Fruit fly (Drosophila melanogaster) whole organism, embryonic: ENCODE measurements around the gene PH4alphaSG2.

Experiments used
- ATbp ChIP-seq: fragments of 200-800 bp; sonication (Bioruptor generic); optimal IDR thresholded peaks from 2 replicates; lab custom pipeline; 2017; ENCODE audit warnings: missing biosample characterization, mild to moderate bottlenecking, missing genetic modification characterization, missing genetic modification reagents
- Antp ChIP-seq: fragments of 200-800 bp; sonication (Bioruptor generic); optimal IDR thresholded peaks from 3 replicates; lab custom pipeline; 2016; ENCODE audit warnings: missing biosample characterization, missing genetic modification characterization
- Atf6 ChIP-seq: fragments of 200-800 bp; sonication (Bioruptor generic); IDR thresholded peaks from 2 replicates; pipeline ENCODE4 v1.3.6; 2022; ENCODE audit warnings: missing biosample characterization, missing genetic modification characterization
- Bdp1 ChIP-seq: fragments of 200-800 bp; sonication (Bioruptor generic); optimal IDR thresholded peaks from 3 replicates; lab custom pipeline; 2016; ENCODE audit warnings: missing biosample characterization, missing genetic modification characterization
- CG10431 ChIP-seq: fragments of 200-800 bp; sonication (Bioruptor generic); optimal IDR thresholded peaks from 3 replicates; lab custom pipeline; 2018; ENCODE audit warnings: missing biosample characterization, mild to moderate bottlenecking, missing genetic modification characterization
- CG10543 ChIP-seq: fragments of 200-800 bp; sonication (Bioruptor generic); optimal IDR thresholded peaks from 3 replicates; lab custom pipeline; 2017; ENCODE audit warnings: missing biosample characterization, mild to moderate bottlenecking, missing genetic modification characterization, moderate library complexity
- CG12071 ChIP-seq: fragments of 200-800 bp; sonication (Bioruptor generic); optimal IDR thresholded peaks from 3 replicates; lab custom pipeline; 2018; ENCODE audit warnings: missing biosample characterization, mild to moderate bottlenecking, missing genetic modification characterization
- CG15011 ChIP-seq: fragments of 200-800 bp; sonication (Bioruptor generic); optimal IDR thresholded peaks from 3 replicates; lab custom pipeline; 2018; ENCODE audit warnings: missing biosample characterization, mild to moderate bottlenecking, missing genetic modification characterization
- CG16779 ChIP-seq: fragments of 200-800 bp; sonication (Bioruptor generic); IDR thresholded peaks from 2 replicates; pipeline ENCODE4 v1.3.6; 2022; ENCODE audit warnings: missing biosample characterization, missing genetic modification characterization
- CG1792 ChIP-seq: fragments of 200-800 bp; sonication (Bioruptor generic); optimal IDR thresholded peaks from 2 replicates; lab custom pipeline; 2016; ENCODE audit warnings: missing biosample characterization, missing genetic modification characterization
- CG18262 ChIP-seq: fragments of 200-800 bp; optimal IDR thresholded peaks from 3 replicates; lab custom pipeline; 2019; ENCODE audit warnings: missing biosample characterization, mild to moderate bottlenecking, missing genetic modification characterization, moderate library complexity
- CG18476 ChIP-seq: fragments of 200-800 bp; sonication (Bioruptor generic); optimal IDR thresholded peaks from 2 replicates; lab custom pipeline; 2016; ENCODE audit warnings: missing biosample characterization, mild to moderate bottlenecking, missing genetic modification characterization
- CG2678 ChIP-seq: fragments of 200-800 bp; sonication (Bioruptor generic); optimal IDR thresholded peaks from 3 replicates; lab custom pipeline; 2019; ENCODE audit warnings: missing biosample characterization, mild to moderate bottlenecking, missing genetic modification characterization, moderate library complexity
- CG30403 ChIP-seq: fragments of 200-800 bp; sonication (Bioruptor generic); optimal IDR thresholded peaks from 3 replicates; lab custom pipeline; 2016; ENCODE audit warnings: missing biosample characterization, missing genetic modification characterization
- CG3163 ChIP-seq: fragments of 200-800 bp; sonication (Bioruptor generic); optimal IDR thresholded peaks from 3 replicates; lab custom pipeline; 2016; ENCODE audit warnings: missing biosample characterization, missing genetic modification characterization
- CG32767 ChIP-seq: fragments of 200-800 bp; sonication (Bioruptor generic); IDR thresholded peaks from 2 replicates; pipeline ENCODE4 v1.3.6; 2022; ENCODE audit warnings: missing biosample characterization, missing genetic modification characterization
- CG34224 ChIP-seq: fragments of 200-800 bp; sonication (Bioruptor generic); IDR thresholded peaks from 3 replicates; pipeline ENCODE4 v1.3.6; 2022; ENCODE audit warnings: missing biosample characterization, missing genetic modification characterization; ENCODE audit not compliant: partially characterized antibody
- CG4424 ChIP-seq: fragments of 200-800 bp; sonication (Bioruptor generic); optimal IDR thresholded peaks from 3 replicates; lab custom pipeline; 2016; ENCODE audit warnings: missing biosample characterization, missing genetic modification characterization
- CG6654 ChIP-seq: fragments of 200-800 bp; sonication (Bioruptor generic); optimal IDR thresholded peaks from 2 replicates; lab custom pipeline; 2017; ENCODE audit warnings: missing biosample characterization, mild to moderate bottlenecking, missing genetic modification characterization
- CG7271 ChIP-seq: fragments of 200-800 bp; sonication (Bioruptor generic); optimal IDR thresholded peaks from 2 replicates; lab custom pipeline; 2018; ENCODE audit warnings: missing biosample characterization, mild to moderate bottlenecking, missing genetic modification characterization, moderate library complexity
- CG8281 ChIP-seq: fragments of 200-800 bp; sonication (Bioruptor generic); optimal IDR thresholded peaks from 2 replicates; lab custom pipeline; 2018; ENCODE audit warnings: missing biosample characterization, mild to moderate bottlenecking, missing genetic modification characterization, moderate library complexity
- D19B ChIP-seq: fragments of 200-800 bp; sonication (Bioruptor generic); optimal IDR thresholded peaks from 2 replicates; lab custom pipeline; 2017; ENCODE audit warnings: missing biosample characterization, mild to moderate bottlenecking, missing genetic modification characterization
- Drgx ChIP-seq: fragments of 200-800 bp; sonication (Bioruptor generic); IDR thresholded peaks from 2 replicates; pipeline ENCODE4 v1.3.6; 2022; ENCODE audit warnings: missing biosample characterization, missing genetic modification characterization
- Ets65A ChIP-seq: fragments of 200-800 bp; sonication (Bioruptor generic); peaks from one replicate; lab custom pipeline; 2016; ENCODE audit warnings: missing biosample characterization, missing genetic modification characterization
- Gug ChIP-seq: fragments of 200-800 bp; sonication (Bioruptor generic); IDR thresholded peaks from 4 replicates; pipeline ENCODE4 v1.3.6; 2022; ENCODE audit warnings: missing biosample characterization, missing genetic modification characterization
- HLHmδ ChIP-seq: fragments of 200-800 bp; sonication (Bioruptor generic); optimal IDR thresholded peaks from 2 replicates; lab custom pipeline; 2018; ENCODE audit warnings: missing biosample characterization, mild to moderate bottlenecking, missing genetic modification characterization, moderate library complexity
- Hr3 ChIP-seq: fragments of 200-800 bp; sonication (Bioruptor generic); optimal IDR thresholded peaks from 3 replicates; lab custom pipeline; 2016; ENCODE audit warnings: missing biosample characterization, missing genetic modification characterization
- Hr51 ChIP-seq, 2 experiments: fragments of 200-800 bp; sonication (Bioruptor generic); optimal IDR thresholded peaks; 2 replicates in 1 of 2; 3 replicates in 1 of 2; lab custom pipeline; 2016 to 2018; ENCODE audit warnings: missing biosample characterization in 2 of 2, missing genetic modification characterization in 2 of 2, mild to moderate bottlenecking in 1 of 2, moderate library complexity in 1 of 2
- Med ChIP-seq: fragments of 200-800 bp; sonication (Bioruptor generic); peaks from one replicate; lab custom pipeline; 2016; ENCODE audit warnings: missing biosample characterization, missing genetic modification characterization, mild to moderate bottlenecking, inconsistent platforms, moderate library complexity
- NC2α ChIP-seq: fragments of 200-800 bp; sonication (Bioruptor generic); optimal IDR thresholded peaks from 2 replicates; lab custom pipeline; 2016; ENCODE audit warnings: missing biosample characterization, missing genetic modification characterization
- Ptx1 ChIP-seq: fragments of 200-800 bp; sonication (Bioruptor generic); IDR thresholded peaks from 2 replicates; pipeline ENCODE4 v1.3.6; 2022; ENCODE audit warnings: missing biosample characterization, missing genetic modification characterization
- Rfx ChIP-seq: fragments of 200-800 bp; sonication (Bioruptor generic); IDR thresholded peaks from 2 replicates; pipeline ENCODE4 v1.3.6; 2022; ENCODE audit warnings: missing biosample characterization, missing genetic modification characterization
- Sox102F ChIP-seq: fragments of 200-800 bp; sonication (Bioruptor generic); optimal IDR thresholded peaks from 2 replicates; lab custom pipeline; 2018; ENCODE audit warnings: missing biosample characterization, mild to moderate bottlenecking, missing genetic modification characterization, moderate library complexity
- Taf1 ChIP-seq: fragments of 200-800 bp; sonication (Bioruptor generic); IDR thresholded peaks from 2 replicates; pipeline ENCODE4 v1.3.6; 2022; ENCODE audit warnings: missing biosample characterization, missing genetic modification characterization
- Trl ChIP-seq, 3 experiments: fragments of >200 bp in 2 of 3; fragments of 200-800 bp in 1 of 3; sonication (Bioruptor generic) in 1 of 3; optimal IDR thresholded peaks; 2 replicates in 1 of 3; 3 replicates in 2 of 3; lab custom pipeline; 2016 to 2017; ENCODE audit warnings: missing biosample characterization in 1 of 3, missing genetic modification characterization in 1 of 3
- ac ChIP-seq: fragments of 200-800 bp; sonication (Bioruptor generic); optimal IDR thresholded peaks from 3 replicates; lab custom pipeline; 2017; ENCODE audit warnings: missing biosample characterization, mild to moderate bottlenecking, missing genetic modification characterization
- amos ChIP-seq: fragments of 200-800 bp; sonication (Bioruptor generic); IDR thresholded peaks from 2 replicates; pipeline ENCODE4 v1.3.6; 2022; ENCODE audit warnings: missing biosample characterization, missing genetic modification characterization; ENCODE audit not compliant: partially characterized antibody
- bab2 ChIP-seq: fragments of 200-800 bp; sonication (Bioruptor generic); optimal IDR thresholded peaks from 2 replicates; lab custom pipeline; 2016; ENCODE audit warnings: missing biosample characterization, missing genetic modification characterization
- bsh ChIP-seq, 2 experiments: fragments of 200-800 bp; sonication (Bioruptor generic); optimal IDR thresholded peaks; 2 replicates each; lab custom pipeline; 2017 to 2018; ENCODE audit warnings: mild to moderate bottlenecking in 2 of 2, missing biosample characterization in 2 of 2, missing genetic modification characterization in 2 of 2, moderate library complexity in 1 of 2
- cato ChIP-seq: fragments of 200-800 bp; sonication (Bioruptor generic); optimal IDR thresholded peaks from 2 replicates; lab custom pipeline; 2016; ENCODE audit warnings: missing biosample characterization, missing genetic modification characterization, borderline replicate concordance
- chm ChIP-seq: fragments of 200-800 bp; sonication (Bioruptor generic); IDR thresholded peaks from 2 replicates; pipeline ENCODE4 v1.3.6; 2022; ENCODE audit warnings: missing biosample characterization, missing genetic modification characterization
- dpn ChIP-seq, 2 experiments: fragments of 200-800 bp; sonication (Bioruptor generic); optimal IDR thresholded peaks; 3 replicates each; lab custom pipeline; 2016; ENCODE audit warnings: missing biosample characterization in 2 of 2, missing genetic modification characterization in 2 of 2
- en ChIP-seq: fragments of 200-800 bp; sonication (Bioruptor generic); optimal IDR thresholded peaks from 2 replicates; lab custom pipeline; 2016; ENCODE audit warnings: missing biosample characterization, missing genetic modification characterization
- gce ChIP-seq: fragments of 200-800 bp; sonication (Bioruptor generic); IDR thresholded peaks from 3 replicates; pipeline ENCODE4 v1.3.6; 2022; ENCODE audit warnings: missing biosample characterization, missing genetic modification characterization
- gt ChIP-seq: fragments of 200-800 bp; sonication (Bioruptor generic); IDR thresholded peaks from 2 replicates; pipeline ENCODE4 v1.3.6; 2022; ENCODE audit warnings: missing biosample characterization, missing genetic modification characterization
- org-1 ChIP-seq: fragments of 200-800 bp; sonication (Bioruptor generic); optimal IDR thresholded peaks from 2 replicates; lab custom pipeline; 2017; ENCODE audit warnings: missing biosample characterization, missing genetic modification characterization
- slbo ChIP-seq: fragments of 200-800 bp; sonication (Bioruptor generic); IDR thresholded peaks from 2 replicates; pipeline ENCODE4 v1.3.6; 2022; ENCODE audit warnings: missing biosample characterization, missing genetic modification characterization
- toy ChIP-seq: fragments of 200-800 bp; sonication (Bioruptor generic); IDR thresholded peaks from 2 replicates; pipeline ENCODE4 v1.3.6; 2022; ENCODE audit warnings: missing biosample characterization, missing genetic modification characterization
- unpg ChIP-seq: fragments of 200-800 bp; sonication (Bioruptor generic); optimal IDR thresholded peaks from 3 replicates; lab custom pipeline; 2018; ENCODE audit warnings: missing biosample characterization, mild to moderate bottlenecking, missing genetic modification characterization, moderate library complexity
- zen ChIP-seq: fragments of 200-800 bp; sonication (Bioruptor generic); optimal IDR thresholded peaks from 3 replicates; lab custom pipeline; 2018; ENCODE audit warnings: missing biosample characterization, mild to moderate bottlenecking, missing genetic modification characterization, moderate library complexity
- zfh1 ChIP-seq: fragments of 200-800 bp; sonication (Bioruptor generic); IDR thresholded peaks from 3 replicates; pipeline ENCODE4 v1.3.6; 2022; ENCODE audit warnings: missing biosample characterization, missing genetic modification characterization

Gene PH4alphaSG2

dm6 chr3R:30536432-30536831 is 46.6 kb downstream of the PH4alphaSG2 start:
- TF ChIP-seq CG6654 (GFP tag; lab: Kevin White, UChicago) (no peak), Antp (GFP tag; lab: Kevin White, UChicago) (peak; percentile 7), dpn (GFP tag; optimal IDR thresholded peaks at IDR 0.05; lab: Kevin White, UChicago) (peak in 1 of 2 experiments; percentile 7), CG8281 (tag; lab: Kevin White, UChicago) (no peak), slbo (GFP tag; lab: Robert Waterston, UW) (0 out of 2 replicates have a peak, but pooled peaks have one; percentile 33), CG18476 (no peak), cato (GFP tag; lab: Kevin White, UChicago) (no peak), CG2678 (no peak), ac (GFP tag; lab: Kevin White, UChicago) (no peak), gce (no peak), CG3163 (GFP tag; lab: Kevin White, UChicago) (no peak), unpg (GFP tag; lab: Kevin White, UChicago) (peak; percentile 35), Bdp1 (GFP tag; lab: Kevin White, UChicago) (no peak), bab2 (GFP tag; lab: Kevin White, UChicago) (no peak), CG15011 (no peak), CG10431 (no peak), gt (GFP tag; lab: Robert Waterston, UW) (no peak), CG18262 (tag; lab: Kevin White, UChicago) (no peak), Ets65A (GFP tag; lab: Kevin White, UChicago) (peak; percentile 42), CG16779 (no peak), CG30403 (peak; percentile 13), en (no peak), CG1792 (GFP tag; lab: Kevin White, UChicago) (no peak), Sox102F (GFP tag; lab: Kevin White, UChicago) (peak; percentile 28), CG7271 (tag; lab: Kevin White, UChicago) (no peak), Ptx1 (GFP tag; lab: Robert Waterston, UW) (peak; percentile 31; the same call in 1 of the 2 replicates), HLHmδ (GFP tag; lab: Kevin White, UChicago) (no peak), Taf1 (GFP tag; lab: Robert Waterston, UW) (no peak), zen (no peak), zfh1 (GFP tag; lab: Robert Waterston, UW) (0 out of 3 replicates have a peak, but pooled peaks have one; percentile 44), Trl (optimal IDR thresholded peaks at IDR 0.05; lab: Kevin White, UChicago) (no peak), Trl (GFP tag; optimal IDR thresholded peaks at IDR 0.05; lab: Kevin White, UChicago) (no peak), CG34224 (no peak), amos (no peak), NC2α (GFP tag; lab: Kevin White, UChicago) (no peak), CG32767 (GFP tag; lab: Robert Waterston, UW) (0 out of 2 replicates have a peak, but pooled peaks have one; percentile 19), chm (GFP tag; lab: Robert Waterston, UW) (no peak), toy (GFP tag; lab: Robert Waterston, UW) (no peak), Rfx (GFP tag; lab: Robert Waterston, UW) (peak; percentile 57; the same call in 1 of the 2 replicates), Med (peak; percentile 17), ATbp (GFP tag; lab: Kevin White, UChicago) (no peak), Atf6 (GFP tag; lab: Robert Waterston, UW) (peak; percentile 54; the same call in 1 of the 2 replicates), Hr3 (GFP tag; lab: Kevin White, UChicago) (peak; percentile 13), Gug (0 out of 4 replicates have a peak, but pooled peaks have one; percentile 11), CG12071 (GFP tag; lab: Kevin White, UChicago) (no peak), D19B (no peak), Hr51 (GFP tag; optimal IDR thresholded peaks at IDR 0.05; lab: Kevin White, UChicago) (peak in 1 of 2 experiments; percentile 35), CG10543 (GFP tag; lab: Kevin White, UChicago) (no peak), org-1 (GFP tag; lab: Kevin White, UChicago) (no peak), CG4424 (GFP tag; lab: Kevin White, UChicago) (no peak), bsh (GFP tag; optimal IDR thresholded peaks at IDR 0.05; lab: Kevin White, UChicago) (peak in 1 of 2 experiments; percentile 28), Drgx (no peak)
